Fruit fly (Drosophila melanogaster) whole organism, adult: ENCODE measurements around the gene CG2901.

Source experiments
- CG11617 ChIP-seq: fragments of 200-800 bp; sonication (Bioruptor generic); optimal IDR thresholded peaks from 2 replicates; lab custom pipeline; 2017; ENCODE audit warnings: mild to moderate bottlenecking, missing biosample characterization, missing genetic modification reagents, missing genetic modification characterization
- CG12768 ChIP-seq: fragments of 200-800 bp; sonication (Bioruptor generic); optimal IDR thresholded peaks from 2 replicates; lab custom pipeline; 2017; ENCODE audit warnings: missing biosample characterization, missing genetic modification characterization, mild to moderate bottlenecking, moderate library complexity, missing genetic modification reagents
- CG14711 ChIP-seq: fragments of 200-800 bp; sonication (Bioruptor generic); optimal IDR thresholded peaks from 2 replicates; lab custom pipeline; 2018; ENCODE audit warnings: missing biosample characterization, mild to moderate bottlenecking, missing genetic modification characterization, moderate library complexity
- CG1620 ChIP-seq: fragments of 200-800 bp; sonication (Bioruptor generic); optimal IDR thresholded peaks from 2 replicates; lab custom pipeline; 2016; ENCODE audit warnings: missing biosample characterization, missing genetic modification characterization
- CG33017 ChIP-seq: fragments of 200-800 bp; sonication (Bioruptor generic); optimal IDR thresholded peaks from 2 replicates; lab custom pipeline; 2018; ENCODE audit warnings: missing biosample characterization, mild to moderate bottlenecking, missing genetic modification characterization, moderate library complexity
- CG5204 ChIP-seq: fragments of 200-800 bp; sonication (Bioruptor generic); optimal IDR thresholded peaks from 2 replicates; lab custom pipeline; 2016; ENCODE audit warnings: missing biosample characterization, missing genetic modification characterization
- CG7045 ChIP-seq: fragments of 200-800 bp; sonication (Bioruptor generic); optimal IDR thresholded peaks from 2 replicates; lab custom pipeline; 2017; ENCODE audit warnings: missing biosample characterization, mild to moderate bottlenecking, missing genetic modification characterization
- CG7101 ChIP-seq: fragments of 200-800 bp; sonication (Bioruptor generic); optimal IDR thresholded peaks from 2 replicates; lab custom pipeline; 2018; ENCODE audit warnings: missing biosample characterization, mild to moderate bottlenecking, missing genetic modification characterization, moderate library complexity
- Clk ChIP-seq: fragments of 200-800 bp; sonication (Bioruptor generic); optimal IDR thresholded peaks from 2 replicates; lab custom pipeline; 2017; ENCODE audit warnings: missing biosample characterization, missing genetic modification characterization
- Crg-1 ChIP-seq: fragments of 200-800 bp; sonication (Bioruptor generic); optimal IDR thresholded peaks from 2 replicates; lab custom pipeline; 2016; ENCODE audit warnings: missing biosample characterization, missing genetic modification characterization
- Hr96 ChIP-seq: fragments of 200-800 bp; sonication (Bioruptor generic); optimal IDR thresholded peaks from 2 replicates; lab custom pipeline; 2016; ENCODE audit warnings: missing biosample characterization, missing genetic modification characterization
- Mnt ChIP-seq: fragments of 200-800 bp; sonication (Bioruptor generic); optimal IDR thresholded peaks from 2 replicates; lab custom pipeline; 2016; ENCODE audit warnings: missing biosample characterization, mild to moderate bottlenecking, missing genetic modification characterization
- bab1 ChIP-seq: fragments of 200-800 bp; sonication (Bioruptor generic); optimal IDR thresholded peaks from 3 replicates; lab custom pipeline; 2019; ENCODE audit warnings: missing biosample characterization, mild to moderate bottlenecking, missing genetic modification characterization, moderate library complexity
- cic ChIP-seq: fragments of 200-800 bp; sonication (Bioruptor generic); optimal IDR thresholded peaks from 2 replicates; lab custom pipeline; 2017; ENCODE audit warnings: missing biosample characterization, mild to moderate bottlenecking, missing genetic modification characterization, moderate library complexity
- cnc ChIP-seq, 2 experiments: fragments of >200 bp; optimal IDR thresholded peaks; 2 replicates each; lab custom pipeline; 2017
- kay ChIP-seq: fragments of 200-800 bp; sonication (Bioruptor generic); peaks from one replicate; lab custom pipeline; 2016; ENCODE audit warnings: missing biosample characterization, missing genetic modification characterization, borderline replicate concordance
- ovo ChIP-seq: fragments of 200-800 bp; sonication (Bioruptor generic); optimal IDR thresholded peaks from 2 replicates; lab custom pipeline; 2016; ENCODE audit warnings: missing biosample characterization, missing genetic modification characterization
- pad ChIP-seq: fragments of 200-800 bp; sonication (Bioruptor generic); optimal IDR thresholded peaks from 3 replicates; lab custom pipeline; 2017; ENCODE audit warnings: missing biosample characterization, missing genetic modification characterization, mild to moderate bottlenecking, moderate library complexity, missing genetic modification reagents
- tj ChIP-seq: fragments of 200-800 bp; sonication (Bioruptor generic); optimal IDR thresholded peaks from 3 replicates; lab custom pipeline; 2017; ENCODE audit warnings: missing biosample characterization, mild to moderate bottlenecking, missing genetic modification characterization, moderate library complexity
- toe ChIP-seq: fragments of 200-800 bp; sonication (Bioruptor generic); optimal IDR thresholded peaks from 2 replicates; lab custom pipeline; 2016; ENCODE audit warnings: missing biosample characterization, missing genetic modification characterization

CG2901 gene

dm6 chrX:3866104-3866503 is 38.1 kb downstream of the CG2901 start:
- TF ChIP-seq CG12768 (GFP tag; lab: Kevin White, UChicago) (no peak), cic (GFP tag; lab: Kevin White, UChicago) (no peak), ovo (peak; percentile 39), bab1 (GFP tag; lab: Kevin White, UChicago) (no peak), CG7101 (tag; lab: Kevin White, UChicago) (no peak)

dm6 chrX:3866844-3867457 is 39.0 kb downstream of the CG2901 start:
- TF ChIP-seq Clk = no peak
- TF ChIP-seq cnc (optimal IDR thresholded peaks at IDR 0.05; lab: Kevin White, UChicago) = no peak
- TF ChIP-seq ovo = no peak
- TF ChIP-seq CG5204 (GFP tag; lab: Kevin White, UChicago) = no peak

dm6 chrX:3867782-3868181 is 39.8 kb downstream of the CG2901 start:
- no peak for TF ChIP-seq CG12768 (GFP tag; lab: Kevin White, UChicago)
- TF ChIP-seq pad (GFP tag; lab: Kevin White, UChicago) = peak; percentile 96
- TF ChIP-seq CG5204 (GFP tag; lab: Kevin White, UChicago) = no peak
- TF ChIP-seq CG14711 (tag; lab: Kevin White, UChicago) = no peak
- peak; percentile 87 for TF ChIP-seq ovo

dm6 chrX:3868456-3869023 is 40.5 kb downstream of the CG2901 start, which contains the start of gene CG2930:
TSS of gene CG2930 (plus strand) at chrX:3868973.
- TF ChIP-seq CG11617 (peak; percentile 82), toe (GFP tag; lab: Kevin White, UChicago) (peak; percentile 78), Clk (peak; percentile 78), CG33017 (tag; lab: Kevin White, UChicago) (peak; percentile 87), ovo (peak; percentile 81), CG5204 (GFP tag; lab: Kevin White, UChicago) (peak; percentile 86), Crg-1 (peak; percentile 93), CG1620 (peak; percentile 96), kay (GFP tag; lab: Kevin White, UChicago) (peak; percentile 38), bab1 (GFP tag; lab: Kevin White, UChicago) (peak; percentile 98), cnc (optimal IDR thresholded peaks at IDR 0.05; lab: Kevin White, UChicago) (no peak), Hr96 (GFP tag; lab: Kevin White, UChicago) (peak; percentile 95), cic (GFP tag; lab: Kevin White, UChicago) (peak; percentile 44), Mnt (GFP tag; lab: Kevin White, UChicago) (peak; percentile 58), tj (GFP tag; lab: Kevin White, UChicago) (peak; percentile 81), CG14711 (tag; lab: Kevin White, UChicago) (peak; percentile 90), CG7045 (GFP tag; lab: Kevin White, UChicago) (peak; percentile 88), CG12768 (GFP tag; lab: Kevin White, UChicago) (peak; percentile 84), pad (GFP tag; lab: Kevin White, UChicago) (peak; percentile 72), CG7101 (tag; lab: Kevin White, UChicago) (peak; percentile 94)

dm6 chrX:3869092-3869491 is 41.1 kb downstream of the CG2901 start:
- TF ChIP-seq CG1620 (no peak), Clk (no peak), Crg-1 (no peak), pad (GFP tag; lab: Kevin White, UChicago) (no peak), ovo (no peak), CG7101 (tag; lab: Kevin White, UChicago) (peak; percentile 44), kay (GFP tag; lab: Kevin White, UChicago) (peak; percentile 38), cic (GFP tag; lab: Kevin White, UChicago) (peak; percentile 29), toe (GFP tag; lab: Kevin White, UChicago) (no peak), cnc (optimal IDR thresholded peaks at IDR 0.05; lab: Kevin White, UChicago) (no peak), CG14711 (tag; lab: Kevin White, UChicago) (no peak), Hr96 (GFP tag; lab: Kevin White, UChicago) (no peak), CG11617 (no peak), CG12768 (GFP tag; lab: Kevin White, UChicago) (no peak), Mnt (GFP tag; lab: Kevin White, UChicago) (peak; percentile 5), tj (GFP tag; lab: Kevin White, UChicago) (no peak)

- TF ChIP-seq Crg-1 (no peak), Hr96 (GFP tag; lab: Kevin White, UChicago) (peak; percentile 16), cic (GFP tag; lab: Kevin White, UChicago) (no peak), CG11617 (no peak)
Observed at dm6 chrX:3870577-3870976, 42.6 kb downstream of the CG2901 start.

- TF ChIP-seq cic (GFP tag; lab: Kevin White, UChicago) (peak; percentile 68), bab1 (GFP tag; lab: Kevin White, UChicago) (no peak), CG12768 (GFP tag; lab: Kevin White, UChicago) (no peak), CG1620 (no peak), CG33017 (tag; lab: Kevin White, UChicago) (no peak), CG11617 (no peak), CG5204 (GFP tag; lab: Kevin White, UChicago) (no peak), pad (GFP tag; lab: Kevin White, UChicago) (no peak)
Observed at dm6 chrX:3871889-3872409, 44.0 kb downstream of the CG2901 start, which contains the start of gene yin. TSS of gene yin (minus strand) at chrX:3871939.
